Worm (Caenorhabditis elegans) whole organism, late embryonic: ENCODE measurements around the gene F33H1.4.

Source experiments
- ama-1 ChIP-seq: fragments of 150-350 bp; optimal IDR thresholded peaks from 2 replicates; lab custom pipeline; 2014
- ceh-18 ChIP-seq: sonication (generic microtip); optimal IDR thresholded peaks from 2 replicates; lab custom pipeline; 2016; ENCODE audit warnings: missing genetic modification characterization, missing compliant biosample characterization
- ceh-22 ChIP-seq: sonication (generic microtip); optimal IDR thresholded peaks from 2 replicates; lab custom pipeline; 2017; ENCODE audit warnings: missing biosample characterization, missing genetic modification characterization
- ceh-45 ChIP-seq: fragments of 200-800 bp; sonication (Bioruptor generic); IDR thresholded peaks from 2 replicates; pipeline ENCODE4 v1.3.6; 2022; ENCODE audit warnings: missing genetic modification reagents, missing genetic modification characterization, missing compliant biosample characterization
- ceh-48 ChIP-seq: sonication (generic microtip); optimal IDR thresholded peaks from 2 replicates; lab custom pipeline; 2016; ENCODE audit warnings: missing genetic modification characterization, inconsistent platforms, missing compliant biosample characterization
- nhr-11 ChIP-seq: fragments of 150-350 bp; optimal IDR thresholded peaks from 2 replicates; lab custom pipeline; 2014; ENCODE audit warnings: missing biosample characterization, missing genetic modification characterization
- pag-3 ChIP-seq: sonication (generic microtip); optimal IDR thresholded peaks from 2 replicates; lab custom pipeline; 2016; ENCODE audit warnings: missing compliant biosample characterization, missing genetic modification characterization, borderline replicate concordance
- pha-4 ChIP-seq: fragments of 150-350 bp; optimal IDR thresholded peaks from 2 replicates; lab custom pipeline; 2018; ENCODE audit warnings: missing biosample characterization, missing genetic modification reagents, missing genetic modification characterization
- tbx-2 ChIP-seq: sonication (generic microtip); optimal IDR thresholded peaks from 2 replicates; lab custom pipeline; 2016; ENCODE audit warnings: missing genetic modification characterization, missing compliant biosample characterization
- unc-86 ChIP-seq: sonication (generic microtip); optimal IDR thresholded peaks from 2 replicates; lab custom pipeline; 2016; ENCODE audit warnings: missing genetic modification characterization, missing compliant biosample characterization

- no peak for TF ChIP-seq ceh-22 (tag; lab: Kevin White, UChicago)
- TF ChIP-seq nhr-11 (tag; lab: Kevin White, UChicago), result no peak
- TF ChIP-seq ceh-18, result no peak
- no peak for TF ChIP-seq tbx-2 (tag; lab: Kevin White, UChicago)
- TF ChIP-seq ceh-48 (tag; lab: Kevin White, UChicago), result no peak
- TF ChIP-seq pag-3 (tag; lab: Kevin White, UChicago), result no peak
- TF ChIP-seq pha-4 (tag; lab: Kevin White, UChicago), result no peak
- TF ChIP-seq ama-1 (lab: Kevin White, UChicago), result no peak
- TF ChIP-seq ceh-45, result no peak
- no peak for TF ChIP-seq unc-86 (tag; lab: Kevin White, UChicago)
Measured at ce11 chrII:10167731-10168130, 6.7 kb upstream of the F33H1.4 start.
